Worm (Caenorhabditis elegans) whole organism, late embryonic: ENCODE measurements around the gene elpc-4.
A peak's percentile ranks its signal among the peaks of the same experiment; 100 is the strongest.

Experiments used
- C38D4.7 ChIP-seq: fragments of 200-800 bp; sonication (Bioruptor generic); optimal IDR thresholded peaks from 2 replicates; lab custom pipeline; 2018; ENCODE audit warnings: mild to moderate bottlenecking, missing genetic modification characterization, moderate library complexity, missing compliant biosample characterization
- F13H6.1 ChIP-seq: sonication (generic microtip); optimal IDR thresholded peaks from 2 replicates; lab custom pipeline; 2016; ENCODE audit warnings: missing genetic modification characterization, missing compliant biosample characterization
- T23F11.4 ChIP-seq: fragments of 200-800 bp; sonication (Bioruptor generic); optimal IDR thresholded peaks from 2 replicates; lab custom pipeline; 2018; ENCODE audit warnings: mild to moderate bottlenecking, missing genetic modification characterization, missing compliant biosample characterization
- Y22D7AL.16 ChIP-seq: sonication (generic microtip); optimal IDR thresholded peaks from 2 replicates; lab custom pipeline; 2016; ENCODE audit warnings: missing genetic modification characterization, missing compliant biosample characterization
- ceh-14 ChIP-seq: sonication (generic microtip); optimal IDR thresholded peaks from 2 replicates; lab custom pipeline; 2016; ENCODE audit warnings: missing genotype, missing genetic modification characterization, missing compliant biosample characterization
- ceh-18 ChIP-seq: sonication (generic microtip); optimal IDR thresholded peaks from 2 replicates; lab custom pipeline; 2016; ENCODE audit warnings: missing genetic modification characterization, missing compliant biosample characterization
- ceh-19 ChIP-seq: fragments of 200-800 bp; sonication (Bioruptor generic); optimal IDR thresholded peaks from 2 replicates; lab custom pipeline; 2018; ENCODE audit warnings: mild to moderate bottlenecking, missing genetic modification characterization, missing compliant biosample characterization
- ceh-2 ChIP-seq: sonication (generic microtip); optimal IDR thresholded peaks from 2 replicates; lab custom pipeline; 2016; ENCODE audit warnings: missing genotype, missing genetic modification characterization, missing compliant biosample characterization
- ceh-34 ChIP-seq: sonication (generic microtip); optimal IDR thresholded peaks from 2 replicates; lab custom pipeline; 2016; ENCODE audit warnings: mild to moderate bottlenecking, missing genetic modification characterization, missing compliant biosample characterization
- ceh-45 ChIP-seq: fragments of 200-800 bp; sonication (Bioruptor generic); IDR thresholded peaks from 2 replicates; pipeline ENCODE4 v1.3.6; 2022; ENCODE audit warnings: missing genetic modification reagents, missing genetic modification characterization, missing compliant biosample characterization
- ceh-9 ChIP-seq: sonication (generic microtip); optimal IDR thresholded peaks from 2 replicates; lab custom pipeline; 2016; ENCODE audit warnings: mild to moderate bottlenecking, missing genetic modification characterization, inconsistent platforms, missing compliant biosample characterization
- che-1 ChIP-seq: sonication (generic microtip); optimal IDR thresholded peaks from 2 replicates; lab custom pipeline; 2016; ENCODE audit warnings: mild to moderate bottlenecking, missing genetic modification characterization, missing compliant biosample characterization
- dve-1 ChIP-seq: sonication (generic microtip); optimal IDR thresholded peaks from 2 replicates; lab custom pipeline; 2017; ENCODE audit warnings: antibody characterized with exemption, mild to moderate bottlenecking, missing genetic modification characterization, missing compliant biosample characterization
- elt-2 ChIP-seq: sonication (generic microtip); optimal IDR thresholded peaks from 2 replicates; lab custom pipeline; 2016; ENCODE audit warnings: missing genetic modification reagents, missing genetic modification characterization, missing compliant biosample characterization
- eyg-1 ChIP-seq: sonication (generic microtip); optimal IDR thresholded peaks from 2 replicates; lab custom pipeline; 2016; ENCODE audit warnings: missing genotype, missing genetic modification characterization, missing compliant biosample characterization
- fax-1 ChIP-seq: sonication (generic microtip); optimal IDR thresholded peaks from 2 replicates; lab custom pipeline; 2016; ENCODE audit warnings: missing genotype, missing genetic modification characterization, missing compliant biosample characterization
- gmeb-2 ChIP-seq: sonication (generic microtip); optimal IDR thresholded peaks from 2 replicates; lab custom pipeline; 2016; ENCODE audit warnings: missing genetic modification characterization, inconsistent platforms, missing compliant biosample characterization
- hlh-13 ChIP-seq: fragments of 200-800 bp; sonication (Bioruptor generic); optimal IDR thresholded peaks from 2 replicates; lab custom pipeline; 2018; ENCODE audit warnings: mild to moderate bottlenecking, missing genetic modification characterization, missing compliant biosample characterization
- hlh-8 ChIP-seq: sonication (generic microtip); optimal IDR thresholded peaks from 2 replicates; lab custom pipeline; 2016; ENCODE audit warnings: missing genotype, missing genetic modification characterization, missing compliant biosample characterization
- lim-6 ChIP-seq: sonication (generic microtip); optimal IDR thresholded peaks from 2 replicates; lab custom pipeline; 2016; ENCODE audit warnings: missing genetic modification characterization, missing compliant biosample characterization
- madf-2 ChIP-seq: sonication (generic microtip); optimal IDR thresholded peaks from 2 replicates; lab custom pipeline; 2017; ENCODE audit warnings: missing genetic modification characterization, missing compliant biosample characterization
- mec-3 ChIP-seq: sonication (generic microtip); optimal IDR thresholded peaks from 2 replicates; lab custom pipeline; 2016; ENCODE audit warnings: borderline replicate concordance, missing genetic modification characterization, missing compliant biosample characterization
- nhr-11 ChIP-seq: fragments of 150-350 bp; optimal IDR thresholded peaks from 2 replicates; lab custom pipeline; 2014; ENCODE audit warnings: missing biosample characterization, missing genetic modification characterization
- nhr-232 ChIP-seq: sonication (generic microtip); optimal IDR thresholded peaks from 2 replicates; lab custom pipeline; 2016; ENCODE audit warnings: missing genetic modification characterization, missing compliant biosample characterization
- odd-2 ChIP-seq: sonication (generic microtip); optimal IDR thresholded peaks from 2 replicates; lab custom pipeline; 2017; ENCODE audit warnings: antibody characterized with exemption, mild to moderate bottlenecking, missing genetic modification characterization, missing compliant biosample characterization
- pax-1 ChIP-seq: fragments of 150-350 bp; optimal IDR thresholded peaks from 2 replicates; lab custom pipeline; 2014; ENCODE audit warnings: missing biosample characterization, missing genetic modification characterization
- pha-4 ChIP-seq: fragments of 150-350 bp; optimal IDR thresholded peaks from 2 replicates; lab custom pipeline; 2018; ENCODE audit warnings: missing biosample characterization, missing genetic modification reagents, missing genetic modification characterization
- pqm-1 ChIP-seq: sonication (generic microtip); optimal IDR thresholded peaks from 2 replicates; lab custom pipeline; 2016; ENCODE audit warnings: missing genetic modification characterization, missing compliant biosample characterization
- pros-1 ChIP-seq: fragments of 150-350 bp; optimal IDR thresholded peaks from 2 replicates; lab custom pipeline; 2014; ENCODE audit warnings: missing biosample characterization, missing genetic modification reagents, missing genetic modification characterization
- ref-2 ChIP-seq: sonication (generic microtip); optimal IDR thresholded peaks from 2 replicates; lab custom pipeline; 2016; ENCODE audit warnings: missing genetic modification characterization, missing compliant biosample characterization
- rnt-1 ChIP-seq: sonication (generic microtip); optimal IDR thresholded peaks from 2 replicates; lab custom pipeline; 2016; ENCODE audit warnings: missing genetic modification characterization, missing compliant biosample characterization
- sox-2 ChIP-seq: fragments of 200-800 bp; sonication (Bioruptor generic); IDR thresholded peaks from 2 replicates; pipeline ENCODE4 v1.3.6; 2022; ENCODE audit warnings: missing genetic modification reagents, missing genetic modification characterization, missing compliant biosample characterization
- sox-4 ChIP-seq: sonication (generic microtip); optimal IDR thresholded peaks from 2 replicates; lab custom pipeline; 2017; ENCODE audit warnings: mild to moderate bottlenecking, missing genetic modification characterization, inconsistent platforms, missing compliant biosample characterization
- syd-9 ChIP-seq: sonication (generic microtip); optimal IDR thresholded peaks from 2 replicates; lab custom pipeline; 2016; ENCODE audit warnings: mild to moderate bottlenecking, missing genetic modification characterization, moderate library complexity, missing compliant biosample characterization
- tbx-2 ChIP-seq: sonication (generic microtip); optimal IDR thresholded peaks from 2 replicates; lab custom pipeline; 2016; ENCODE audit warnings: missing genetic modification characterization, missing compliant biosample characterization
- unc-3 ChIP-seq, 2 experiments: fragments of 200-800 bp in 1 of 2; sonication (Bioruptor generic) in 1 of 2; sonication (generic microtip) in 1 of 2; conservative IDR thresholded peaks in 1 of 2; optimal IDR thresholded peaks in 1 of 2; 2 replicates each; pipeline versions ENCODE4 v1.3.6 to Lab custom; 2016 to 2022; ENCODE audit warnings: missing compliant biosample characterization in 2 of 2, missing genetic modification characterization in 2 of 2, missing genetic modification reagents in 1 of 2
- ztf-16 ChIP-seq: sonication (generic microtip); optimal IDR thresholded peaks from 2 replicates; lab custom pipeline; 2017; ENCODE audit warnings: missing genetic modification characterization, missing compliant biosample characterization

elpc-4 gene

ce11 chrIV:8066598-8066997 lies 49.8 kb downstream of the elpc-4 start (continued):
- TF ChIP-seq ceh-18 (tag; lab: Kevin White, UChicago) (peak; percentile 71), Y22D7AL.16 (tag; lab: Kevin White, UChicago) (no peak), pax-1 (no peak), C38D4.7 (peak; percentile 9), ceh-2 (no peak), lim-6 (no peak), gmeb-2 (tag; lab: Kevin White, UChicago) (no peak), madf-2 (tag; lab: Kevin White, UChicago) (no peak), ceh-34 (tag; lab: Kevin White, UChicago) (peak; percentile 50), sox-2 (no peak), elt-2 (peak; percentile 1), pqm-1 (tag; lab: Kevin White, UChicago) (no peak), ceh-9 (tag; lab: Kevin White, UChicago) (no peak), odd-2 (tag; lab: Kevin White, UChicago) (no peak), sox-4 (tag; lab: Kevin White, UChicago) (no peak), ref-2 (tag; lab: Kevin White, UChicago) (peak; percentile 57), eyg-1 (no peak), mec-3 (tag; lab: Kevin White, UChicago) (no peak), rnt-1 (tag; lab: Kevin White, UChicago) (peak; percentile 13), hlh-13 (GFP tag; lab: Kevin White, UChicago) (no peak), fax-1 (peak; percentile 7), pha-4 (tag; lab: Kevin White, UChicago) (no peak), F13H6.1 (tag; lab: Kevin White, UChicago) (no peak), ztf-16 (tag; lab: Kevin White, UChicago) (no peak), pros-1 (tag; lab: Kevin White, UChicago) (peak; percentile 69), hlh-8 (tag; lab: Kevin White, UChicago) (no peak), syd-9 (tag; lab: Kevin White, UChicago) (peak; percentile 2), dve-1 (tag; lab: Kevin White, UChicago) (no peak), nhr-232 (peak; percentile 36), ceh-45 (no peak), T23F11.4 (GFP tag; lab: Kevin White, UChicago) (peak; percentile 20), unc-3 (GFP tag; conservative IDR thresholded peaks at IDR 0.05; lab: Robert Waterston, UW) (peak; percentile 37; the same call in 1 of the 2 replicates), unc-3 (tag; optimal IDR thresholded peaks at IDR 0.05; lab: Kevin White, UChicago) (no peak), che-1 (no peak), tbx-2 (tag; lab: Kevin White, UChicago) (peak; percentile 52), ceh-19 (GFP tag; lab: Kevin White, UChicago) (no peak), nhr-11 (tag; lab: Kevin White, UChicago) (no peak)

DNA sequence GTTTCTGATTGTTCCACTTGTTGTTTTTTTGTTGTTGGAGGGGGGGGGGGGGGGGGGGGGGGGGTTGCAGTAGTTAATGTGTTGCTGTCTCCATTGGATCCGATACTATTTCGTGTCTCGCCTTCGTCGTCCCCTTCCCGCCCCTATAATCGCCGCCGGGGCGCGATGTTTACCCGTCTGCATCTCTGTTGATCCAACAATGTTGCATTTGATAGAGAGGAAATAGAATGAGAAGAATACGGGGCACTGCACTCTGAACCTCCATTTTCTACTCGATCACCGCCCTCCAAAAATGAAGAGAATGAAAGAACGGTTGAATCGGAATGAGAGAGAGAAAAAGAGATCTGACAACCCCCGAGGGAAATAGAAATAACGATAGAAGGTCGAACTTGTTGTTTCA lies 51.0 kb downstream of the elpc-4 start:
- TF ChIP-seq ztf-16 (tag; lab: Kevin White, UChicago) (no peak), ceh-14 (tag; lab: Kevin White, UChicago) (no peak), fax-1 (no peak)
